Worm (Caenorhabditis elegans) whole organism, L2 larva: ENCODE results near the gene gcy-7.

Source experiments
- mab-5 ChIP-seq: fragments of 150-350 bp; optimal IDR thresholded peaks from 2 replicates; lab custom pipeline; 2014; ENCODE audit warnings: missing biosample characterization, missing genetic modification characterization
- nhr-12 ChIP-seq: fragments of 150-350 bp; optimal IDR thresholded peaks from 2 replicates; lab custom pipeline; 2014; ENCODE audit warnings: missing biosample characterization, missing genetic modification characterization
- sma-3 ChIP-seq: sonication (generic microtip); optimal IDR thresholded peaks from 2 replicates; lab custom pipeline; 2016; ENCODE audit warnings: missing genetic modification reagents, missing genetic modification characterization, missing compliant biosample characterization
- unc-39 ChIP-seq: fragments of 150-350 bp; optimal IDR thresholded peaks from 2 replicates; lab custom pipeline; 2014; ENCODE audit warnings: missing biosample characterization, missing genetic modification characterization
- zag-1 ChIP-seq: fragments of 150-350 bp; optimal IDR thresholded peaks from 2 replicates; lab custom pipeline; 2014; ENCODE audit warnings: missing biosample characterization, missing genetic modification characterization
- ztf-11 ChIP-seq: sonication (generic microtip); optimal IDR thresholded peaks from 2 replicates; lab custom pipeline; 2017; ENCODE audit warnings: missing biosample characterization, missing genetic modification characterization

- TF ChIP-seq unc-39 (tag; lab: Kevin White, UChicago) (no peak), zag-1 (tag; lab: Kevin White, UChicago) (no peak), mab-5 (no peak), sma-3 (GFP tag; lab: Kevin White, UChicago) (no peak), ztf-11 (tag; lab: Kevin White, UChicago) (no peak), nhr-12 (tag; lab: Kevin White, UChicago) (no peak)
These were observed 16.5 kb upstream of the gcy-7 start, which contains the start of gene gpa-2 for ce11 chrV:8370705-8371104.
